Worm (Caenorhabditis elegans): ENCODE data around the gene F43C11.2.

F43C11.2 gene

DNA sequence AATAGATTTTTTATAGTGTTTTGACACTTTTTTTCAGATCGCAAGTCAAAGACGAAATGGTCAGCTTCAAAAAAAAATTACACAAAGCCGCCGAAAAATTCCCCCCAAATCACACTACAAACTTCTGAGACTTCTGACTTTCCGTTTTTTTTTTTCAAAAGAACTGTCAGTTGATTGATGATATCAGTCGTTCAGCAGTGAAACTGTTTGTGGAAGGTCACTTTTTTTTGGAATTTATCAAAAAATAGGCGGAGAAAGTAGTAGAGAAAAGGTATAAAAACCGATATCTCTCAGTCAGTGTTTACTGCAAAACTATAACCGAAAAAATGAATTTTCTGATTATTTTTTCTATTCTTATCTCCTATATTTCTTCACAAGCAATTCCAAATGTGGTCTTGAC lies 1.6 kb upstream of the F43C11.2 start, which contains the start of gene F43C11.3:
Gene F43C11.3 (plus strand): TSS at position 301 of the 400 bp plus-strand sequence.
- no peak for TF ChIP-seq ceh-9 (tag; optimal IDR thresholded peaks at IDR 0.05)
- TF ChIP-seq dve-1 (tag; optimal IDR thresholded peaks at IDR 0.05), result no peak
- TF ChIP-seq pha-2 (tag; optimal IDR thresholded peaks at IDR 0.05), result no peak
- TF ChIP-seq gmeb-2 (tag; optimal IDR thresholded peaks at IDR 0.05), result no peak
- TF ChIP-seq sdc-2 (tag; optimal IDR thresholded peaks at IDR 0.05), result no peak
- no peak for TF ChIP-seq nhr-232 (tag; optimal IDR thresholded peaks at IDR 0.05)
- TF ChIP-seq elt-4 (tag; optimal IDR thresholded peaks at IDR 0.05), result no peak
- no peak for TF ChIP-seq pax-1 (tag; optimal IDR thresholded peaks at IDR 0.05)
- no peak for TF ChIP-seq ztf-16 (tag; optimal IDR thresholded peaks at IDR 0.05)
- no peak for TF ChIP-seq pros-1 (tag; optimal IDR thresholded peaks at IDR 0.05)
- no peak for TF ChIP-seq ceh-19 (GFP tag; optimal IDR thresholded peaks at IDR 0.05)
- TF ChIP-seq ceh-48 (tag; optimal IDR thresholded peaks at IDR 0.05), result no peak

DNA sequence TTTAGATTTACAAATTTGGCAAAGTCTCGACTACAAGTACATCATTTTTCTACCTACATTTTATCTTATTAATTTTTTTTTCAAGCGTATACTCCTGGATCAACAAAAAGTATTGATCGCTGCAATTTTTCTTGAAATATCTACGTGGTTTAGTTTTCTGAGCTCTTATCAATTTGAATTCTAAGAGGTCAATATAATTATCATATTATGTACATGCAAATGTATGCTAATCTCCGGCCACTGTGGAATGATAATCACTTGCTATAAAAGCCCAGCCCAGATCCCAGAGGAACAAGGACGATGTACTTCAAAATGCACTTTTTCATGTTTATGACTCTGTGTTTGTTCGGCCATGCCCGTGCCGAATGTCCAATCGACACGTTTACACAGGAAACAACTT lies 2.2 kb downstream of the F43C11.2 start, which contains the start of gene F43C11.1:
Gene F43C11.1 (plus strand): TSS at position 301 of the 400 bp plus-strand sequence.
- TF ChIP-seq unc-3 (GFP tag; conservative IDR thresholded peaks at IDR 0.05) (no peak), unc-3 (tag; optimal IDR thresholded peaks at IDR 0.05) (no peak), lim-6 (tag; optimal IDR thresholded peaks at IDR 0.05) (no peak), ceh-24 (tag; optimal IDR thresholded peaks at IDR 0.05) (no peak), nhr-232 (tag; optimal IDR thresholded peaks at IDR 0.05) (no peak), gmeb-2 (tag; optimal IDR thresholded peaks at IDR 0.05) (no peak), ahr-1 (tag; optimal IDR thresholded peaks at IDR 0.05) (no peak)

DNA sequence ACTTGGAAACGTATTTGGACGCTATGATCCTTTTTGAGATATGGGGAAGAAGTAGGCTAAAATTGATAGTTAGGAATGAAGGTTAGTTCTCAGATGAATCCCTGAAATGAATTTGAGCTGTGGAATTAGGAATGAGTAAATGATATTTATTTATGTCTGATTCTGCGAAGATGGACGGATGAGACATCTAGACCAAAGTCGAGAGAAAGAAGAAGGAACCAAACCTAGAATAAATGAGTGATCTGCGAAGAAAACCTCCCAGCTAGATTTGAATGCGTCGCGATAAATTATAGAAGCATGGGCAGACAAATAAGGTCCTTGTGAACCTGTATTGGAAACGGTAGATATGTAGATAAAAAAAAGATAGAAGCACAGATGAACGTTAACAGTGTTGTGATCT lies 5.4 kb downstream of the F43C11.2 start, which contains the start of gene F43C11.16:
Gene F43C11.16 (minus strand): TSS at position 101 of the 400 bp plus-strand sequence.
- TF ChIP-seq tbx-7 (tag; optimal IDR thresholded peaks at IDR 0.05) (no peak), ztf-16 (tag; optimal IDR thresholded peaks at IDR 0.05) (no peak), pha-4 (tag; optimal IDR thresholded peaks at IDR 0.05) (no peak), ceh-18 (tag; optimal IDR thresholded peaks at IDR 0.05) (no peak), hlh-6 (tag; optimal IDR thresholded peaks at IDR 0.05) (no peak), ceh-31 (tag; optimal IDR thresholded peaks at IDR 0.05) (no peak), ref-2 (tag; optimal IDR thresholded peaks at IDR 0.05) (no peak), pat-9 (tag; optimal IDR thresholded peaks at IDR 0.05) (no peak), hlh-15 (tag; optimal IDR thresholded peaks at IDR 0.05) (no peak), npax-4 (tag; optimal IDR thresholded peaks at IDR 0.05) (no peak), ceh-9 (tag; optimal IDR thresholded peaks at IDR 0.05) (no peak), madf-2 (tag; optimal IDR thresholded peaks at IDR 0.05) (no peak), ahr-1 (tag; optimal IDR thresholded peaks at IDR 0.05) (no peak), F13H6.1 (tag; optimal IDR thresholded peaks at IDR 0.05) (no peak), ceh-6 (GFP tag; optimal IDR thresholded peaks at IDR 0.05) (no peak)

DNA sequence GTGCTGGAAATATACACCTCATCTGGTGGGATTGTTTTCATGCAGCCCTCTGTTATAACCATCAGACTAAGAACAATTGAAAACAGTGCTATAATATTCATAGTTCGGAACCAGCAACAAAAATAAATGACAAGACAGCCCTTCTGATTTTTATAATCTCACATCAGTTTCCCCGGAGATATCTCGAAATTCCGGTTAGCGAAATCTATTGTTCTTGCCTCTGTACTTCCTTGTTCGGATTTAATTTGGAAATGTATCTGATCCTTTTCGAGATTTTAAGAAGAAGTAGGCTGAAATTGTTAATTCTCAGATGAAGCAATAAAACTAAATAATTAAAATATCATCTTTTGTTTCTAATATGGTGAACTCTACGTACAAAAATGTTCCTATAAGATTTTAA lies 9.1 kb downstream of the F43C11.2 start, which contains the start of gene F43C11.11:
Gene F43C11.11 (minus strand): TSS at position 101 of the 400 bp plus-strand sequence.
- no peak for TF ChIP-seq che-1 (tag; optimal IDR thresholded peaks at IDR 0.05)
- no peak for TF ChIP-seq pha-2 (tag; optimal IDR thresholded peaks at IDR 0.05)

DNA sequence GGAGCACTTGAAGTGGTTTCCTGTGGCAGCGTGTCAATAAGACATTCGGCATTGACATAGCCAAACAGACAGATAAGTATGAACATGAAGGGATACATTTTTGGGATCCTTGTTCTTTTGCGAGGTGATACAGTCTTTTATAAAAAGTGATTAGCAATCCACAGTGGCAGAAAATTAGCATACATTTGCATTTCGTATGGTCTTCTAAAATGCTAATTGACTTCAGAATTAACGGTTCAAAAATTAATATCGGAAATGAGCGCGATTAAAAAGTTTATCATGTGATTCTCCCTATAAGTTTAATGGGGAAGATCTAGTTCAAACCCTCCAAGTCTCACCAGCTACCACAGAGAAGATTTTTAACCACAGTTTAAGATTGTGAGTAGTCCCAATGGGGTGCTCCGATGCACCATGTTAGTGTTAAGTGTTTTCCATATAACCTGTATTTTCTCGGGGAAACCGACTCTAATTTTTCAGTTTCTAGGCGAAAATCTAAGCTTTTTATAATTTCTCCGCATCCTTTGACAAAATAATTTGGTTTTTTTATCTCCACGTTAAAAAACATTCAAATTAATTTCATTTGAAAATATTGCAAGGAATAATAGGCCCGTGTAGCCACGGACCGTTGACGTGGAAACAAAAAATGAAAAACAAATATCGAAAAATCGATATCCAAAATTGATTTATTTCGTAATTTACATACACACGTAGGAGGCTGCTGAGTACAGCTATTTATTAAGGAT lies 12.2 kb downstream of the F43C11.2 start, which contains the start of the genes F43C11.12 and F16G10.5:
Gene F43C11.12 (minus strand): TSS at position 101 of the 743 bp plus-strand sequence.
Gene F16G10.5 (plus strand): TSS at position 693 of the 743 bp plus-strand sequence.
- TF ChIP-seq tbx-7 (tag; optimal IDR thresholded peaks at IDR 0.05) (no peak), ets-4 (tag; optimal IDR thresholded peaks at IDR 0.05) (no peak), mec-3 (tag; optimal IDR thresholded peaks at IDR 0.05; ENCODE audit: borderline replicate concordance) (no peak), unc-86 (tag; optimal IDR thresholded peaks at IDR 0.05) (no peak), ceh-30 (tag; optimal IDR thresholded peaks at IDR 0.05) (no peak), C08G9.2 (tag; optimal IDR thresholded peaks at IDR 0.05) (no peak), hlh-6 (tag; optimal IDR thresholded peaks at IDR 0.05) (no peak), ceh-18 (tag; optimal IDR thresholded peaks at IDR 0.05) (no peak), pat-9 (tag; optimal IDR thresholded peaks at IDR 0.05) (no peak)
